Worm (Caenorhabditis elegans) whole organism, young adult: ENCODE data around the gene Y48E1C.4.

Experiments
- B0336.3 ChIP-seq: fragments of 200-800 bp; sonication (Bioruptor generic); IDR thresholded peaks from 2 replicates; pipeline ENCODE4 v1.3.6; 2022; ENCODE audit warnings: missing genetic modification characterization, missing compliant biosample characterization
- C06A6.2 ChIP-seq: fragments of 200-800 bp; sonication (Bioruptor generic); conservative IDR thresholded peaks from 2 replicates; pipeline ENCODE4 v1.3.6; 2022; ENCODE audit warnings: missing genetic modification characterization, missing compliant biosample characterization
- F10E7.11 ChIP-seq: sonication (generic microtip); optimal IDR thresholded peaks from 2 replicates; lab custom pipeline; 2017; ENCODE audit warnings: mild to moderate bottlenecking, missing genetic modification characterization, moderate library complexity, missing compliant biosample characterization
- F49E8.2 ChIP-seq: sonication (generic microtip); optimal IDR thresholded peaks from 3 replicates; lab custom pipeline; 2017; ENCODE audit warnings: missing genetic modification characterization, mild to moderate bottlenecking, missing compliant biosample characterization, antibody characterized with exemption, moderate library complexity; ENCODE audit not compliant: insufficient read depth
- F57A8.1 ChIP-seq: fragments of 200-800 bp; sonication (Bioruptor generic); optimal IDR thresholded peaks from 2 replicates; lab custom pipeline; 2018; ENCODE audit warnings: mild to moderate bottlenecking, missing genetic modification characterization, moderate library complexity, missing compliant biosample characterization
- T07F8.4 ChIP-seq: sonication (generic microtip); optimal IDR thresholded peaks from 2 replicates; lab custom pipeline; 2016; ENCODE audit warnings: mild to moderate bottlenecking, missing genetic modification characterization, moderate library complexity, missing compliant biosample characterization
- Y56A3A.18 ChIP-seq: fragments of 200-800 bp; sonication (Bioruptor generic); IDR thresholded peaks from 2 replicates; pipeline ENCODE4 v1.3.6; 2022; ENCODE audit warnings: missing genetic modification reagents, missing genetic modification characterization, missing compliant biosample characterization
- ZK185.1 ChIP-seq: sonication (generic microtip); optimal IDR thresholded peaks from 2 replicates; lab custom pipeline; 2016; ENCODE audit warnings: mild to moderate bottlenecking, missing genetic modification characterization, missing compliant biosample characterization; ENCODE audit not compliant: poor library complexity, severe bottlenecking
- aptf-3 ChIP-seq: fragments of 200-800 bp; sonication (Bioruptor generic); IDR thresholded peaks from 2 replicates; pipeline ENCODE4 v1.3.6; 2022; ENCODE audit warnings: missing genetic modification characterization, missing compliant biosample characterization
- atf-7 ChIP-seq: sonication (generic microtip); optimal IDR thresholded peaks from 2 replicates; lab custom pipeline; 2017; ENCODE audit warnings: mild to moderate bottlenecking, missing genetic modification characterization, missing compliant biosample characterization
- athp-1 ChIP-seq: sonication (generic microtip); optimal IDR thresholded peaks from 2 replicates; lab custom pipeline; 2017; ENCODE audit warnings: mild to moderate bottlenecking, missing genetic modification characterization, missing compliant biosample characterization
- attf-5 ChIP-seq: fragments of 200-800 bp; sonication (Bioruptor generic); optimal IDR thresholded peaks from 2 replicates; lab custom pipeline; 2018; ENCODE audit warnings: mild to moderate bottlenecking, missing genetic modification characterization, missing compliant biosample characterization
- bed-1 ChIP-seq: fragments of 200-800 bp; sonication (Bioruptor generic); IDR thresholded peaks from 2 replicates; pipeline ENCODE4 v1.3.6; 2022; ENCODE audit warnings: missing genetic modification reagents, missing genetic modification characterization, missing compliant biosample characterization
- ccch-3 ChIP-seq: fragments of 200-800 bp; sonication (Bioruptor generic); optimal IDR thresholded peaks from 2 replicates; lab custom pipeline; 2018; ENCODE audit warnings: mild to moderate bottlenecking, missing genetic modification characterization, missing compliant biosample characterization
- cebp-1 ChIP-seq, 2 experiments: fragments of 200-800 bp in 1 of 2; sonication (Bioruptor generic) in 1 of 2; sonication (generic microtip) in 1 of 2; IDR thresholded peaks in 1 of 2; optimal IDR thresholded peaks in 1 of 2; 2 replicates each; pipeline versions ENCODE4 v1.3.6 to Lab custom; 2017 to 2022; ENCODE audit warnings: missing compliant biosample characterization in 2 of 2, missing genetic modification characterization in 2 of 2, mild to moderate bottlenecking in 1 of 2, missing genetic modification reagents in 1 of 2, moderate library complexity in 1 of 2
- ceh-40 ChIP-seq: fragments of 200-800 bp; sonication (Bioruptor generic); IDR thresholded peaks from 2 replicates; pipeline ENCODE4 v1.3.6; 2022; ENCODE audit warnings: missing genetic modification characterization, missing compliant biosample characterization
- ceh-58 ChIP-seq: fragments of 200-800 bp; sonication (Bioruptor generic); IDR thresholded peaks from 2 replicates; pipeline ENCODE4 v1.3.6; 2022; ENCODE audit warnings: missing genetic modification characterization, missing compliant biosample characterization
- ceh-79 ChIP-seq: sonication (generic microtip); optimal IDR thresholded peaks from 2 replicates; lab custom pipeline; 2017; ENCODE audit warnings: mild to moderate bottlenecking, missing genetic modification characterization, missing compliant biosample characterization
- chd-7 ChIP-seq: sonication (generic microtip); optimal IDR thresholded peaks from 2 replicates; lab custom pipeline; 2016; ENCODE audit warnings: mild to moderate bottlenecking, missing genetic modification characterization, moderate library complexity, missing compliant biosample characterization
- egrh-3 ChIP-seq: fragments of 200-800 bp; sonication (Bioruptor generic); IDR thresholded peaks from 2 replicates; pipeline ENCODE4 v1.3.6; 2022; ENCODE audit warnings: missing genetic modification reagents, missing genetic modification characterization, missing compliant biosample characterization
- ets-4 ChIP-seq: fragments of 200-800 bp; sonication (Bioruptor generic); optimal IDR thresholded peaks from 2 replicates; lab custom pipeline; 2018; ENCODE audit warnings: mild to moderate bottlenecking, missing genetic modification characterization, missing compliant biosample characterization
- fkh-3 ChIP-seq: sonication (generic microtip); optimal IDR thresholded peaks from 2 replicates; lab custom pipeline; 2016; ENCODE audit warnings: mild to moderate bottlenecking, missing genetic modification characterization, missing compliant biosample characterization
- hlh-12 ChIP-seq: sonication (generic microtip); optimal IDR thresholded peaks from 2 replicates; lab custom pipeline; 2016; ENCODE audit warnings: missing genetic modification characterization, missing compliant biosample characterization
- hlh-26 ChIP-seq: fragments of 200-800 bp; sonication (Bioruptor generic); conservative IDR thresholded peaks from 2 replicates; pipeline ENCODE4 v1.3.6; 2022; ENCODE audit warnings: missing genetic modification reagents, missing genetic modification characterization, missing compliant biosample characterization
- hmg-1.2 ChIP-seq: fragments of 200-800 bp; sonication (Bioruptor generic); IDR thresholded peaks from 2 replicates; pipeline ENCODE4 v1.3.6; 2022; ENCODE audit warnings: missing genetic modification reagents, missing genetic modification characterization, missing compliant biosample characterization
- hrde-1 ChIP-seq: sonication (generic microtip); optimal IDR thresholded peaks from 2 replicates; lab custom pipeline; 2016; ENCODE audit warnings: missing genetic modification characterization, mild to moderate bottlenecking, missing compliant biosample characterization, moderate library complexity, missing genotype, missing genetic modification reagents, borderline replicate concordance
- lag-1 ChIP-seq: fragments of 200-800 bp; sonication (Bioruptor generic); IDR thresholded peaks from 2 replicates; pipeline ENCODE4 v1.3.6; 2022; ENCODE audit warnings: missing genetic modification reagents, missing genetic modification characterization, missing compliant biosample characterization
- let-607 ChIP-seq, 2 experiments: fragments of 200-800 bp in 1 of 2; sonication (Bioruptor generic) in 1 of 2; sonication (generic microtip) in 1 of 2; optimal IDR thresholded peaks; 2 replicates each; lab custom pipeline; 2016 to 2018; ENCODE audit warnings: mild to moderate bottlenecking in 2 of 2, missing compliant biosample characterization in 2 of 2, missing genetic modification characterization in 2 of 2, moderate library complexity in 2 of 2, missing genotype in 1 of 2
- lin-54 ChIP-seq: fragments of 200-800 bp; sonication (Bioruptor generic); optimal IDR thresholded peaks from 2 replicates; lab custom pipeline; 2018; ENCODE audit warnings: mild to moderate bottlenecking, missing genetic modification characterization, missing compliant biosample characterization
- lsl-1 ChIP-seq: fragments of 200-800 bp; sonication (Bioruptor generic); optimal IDR thresholded peaks from 2 replicates; lab custom pipeline; 2018; ENCODE audit warnings: mild to moderate bottlenecking, missing genetic modification characterization, moderate library complexity, missing compliant biosample characterization
- nfya-1 ChIP-seq: sonication (generic microtip); optimal IDR thresholded peaks from 2 replicates; lab custom pipeline; 2017; ENCODE audit warnings: antibody characterized with exemption, missing compliant biosample characterization, missing genetic modification characterization, borderline replicate concordance; ENCODE audit not compliant: insufficient read depth
- nfyb-1 ChIP-seq: fragments of 200-800 bp; sonication (Bioruptor generic); IDR thresholded peaks from 2 replicates; pipeline ENCODE4 v1.3.6; 2022; ENCODE audit warnings: missing genetic modification reagents, missing genetic modification characterization, missing compliant biosample characterization
- nhr-120 ChIP-seq: fragments of 200-800 bp; sonication (Bioruptor generic); IDR thresholded peaks from 2 replicates; pipeline ENCODE4 v1.3.6; 2022; ENCODE audit warnings: missing genetic modification characterization, missing compliant biosample characterization
- rec-8 ChIP-seq, 2 experiments: sonication (generic microtip); optimal IDR thresholded peaks; 2 replicates each; lab custom pipeline; 2016; ENCODE audit warnings: mild to moderate bottlenecking in 2 of 2, missing genetic modification characterization in 2 of 2, missing genetic modification reagents in 2 of 2, missing genotype in 2 of 2, missing biosample characterization in 1 of 2, missing compliant biosample characterization in 1 of 2, moderate library complexity in 1 of 2
- sdz-38 ChIP-seq: sonication (generic microtip); optimal IDR thresholded peaks from 2 replicates; lab custom pipeline; 2016; ENCODE audit warnings: missing genotype, missing genetic modification characterization, missing compliant biosample characterization
- sea-2 ChIP-seq: fragments of 200-800 bp; sonication (Bioruptor generic); IDR thresholded peaks from 2 replicates; pipeline ENCODE4 v1.3.6; 2022; ENCODE audit warnings: missing genetic modification characterization, missing compliant biosample characterization
- snpc-1.3 ChIP-seq: sonication (generic microtip); optimal IDR thresholded peaks from 2 replicates; lab custom pipeline; 2017; ENCODE audit warnings: missing genetic modification characterization, mild to moderate bottlenecking, missing compliant biosample characterization, antibody characterized with exemption, moderate library complexity, missing genotype, missing genetic modification reagents; ENCODE audit not compliant: insufficient read depth
- snpc-4 ChIP-seq, 5 experiments: fragments of 150-350 bp in 1 of 5; sonication (generic microtip) in 4 of 5; optimal IDR thresholded peaks; 2 replicates each; lab custom pipeline; 2014 to 2018; ENCODE audit warnings: missing genetic modification characterization in 5 of 5, missing biosample characterization in 3 of 5, antibody characterized with exemption in 2 of 5, mild to moderate bottlenecking in 2 of 5, missing compliant biosample characterization in 2 of 5, missing genotype in 2 of 5, moderate library complexity in 2 of 5, missing genetic modification reagents in 1 of 5
- somi-1 ChIP-seq: fragments of 200-800 bp; sonication (Bioruptor generic); optimal IDR thresholded peaks from 2 replicates; lab custom pipeline; 2018; ENCODE audit warnings: mild to moderate bottlenecking, missing genetic modification characterization, missing compliant biosample characterization
- tbx-9 ChIP-seq: sonication (generic microtip); optimal IDR thresholded peaks from 2 replicates; lab custom pipeline; 2016; ENCODE audit warnings: borderline replicate concordance, missing genetic modification characterization, inconsistent platforms, missing compliant biosample characterization
- unc-130 ChIP-seq: sonication (generic microtip); optimal IDR thresholded peaks from 2 replicates; lab custom pipeline; 2016; ENCODE audit warnings: missing genetic modification reagents, missing genetic modification characterization, missing compliant biosample characterization
- unc-62 ChIP-seq: fragments of 150-350 bp; optimal IDR thresholded peaks from 2 replicates; lab custom pipeline; 2014; ENCODE audit warnings: missing biosample characterization, missing genetic modification reagents, missing genetic modification characterization
- ztf-22 ChIP-seq: fragments of 200-800 bp; sonication (Bioruptor generic); optimal IDR thresholded peaks from 2 replicates; lab custom pipeline; 2018; ENCODE audit warnings: mild to moderate bottlenecking, missing genetic modification characterization, moderate library complexity, missing compliant biosample characterization
- ztf-28 ChIP-seq: fragments of 200-800 bp; sonication (Bioruptor generic); IDR thresholded peaks from 2 replicates; pipeline ENCODE4 v1.3.6; 2022; ENCODE audit warnings: missing genetic modification reagents, missing genetic modification characterization, missing compliant biosample characterization

Y48E1C.4 gene

DNA sequence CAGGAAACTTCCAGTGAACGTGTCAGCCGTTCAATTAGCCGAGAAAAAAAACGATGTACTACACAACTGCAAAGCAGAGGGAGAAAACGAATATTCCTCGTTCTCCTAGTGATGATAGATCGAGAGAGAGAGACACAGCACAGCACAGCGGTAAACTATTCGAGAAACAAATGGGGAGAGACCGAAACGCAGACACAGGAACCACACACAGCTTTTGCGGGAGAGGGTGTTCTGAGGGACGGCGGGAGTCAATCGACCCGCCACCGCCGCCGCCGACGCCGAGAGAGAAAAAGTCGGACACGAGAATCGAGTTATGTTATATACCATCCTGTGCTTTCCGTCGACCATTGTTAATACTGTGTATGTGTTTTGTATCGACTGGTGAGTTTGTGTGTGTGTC is 20.0 kb upstream of the Y48E1C.4 start (continued):
- no peak for TF ChIP-seq bed-1 (GFP tag; lab: Robert Waterston, UW)
- 0 out of 2 replicates have a peak, but pooled peaks have one; percentile 29 for TF ChIP-seq hmg-1.2 (GFP tag; lab: Robert Waterston, UW)
- TF ChIP-seq atf-7 = no peak
- TF ChIP-seq athp-1 (tag; lab: Kevin White, UChicago) = no peak
- TF ChIP-seq somi-1 (GFP tag; lab: Kevin White, UChicago) = no peak
- TF ChIP-seq tbx-9 = no peak
- TF ChIP-seq lsl-1 (GFP tag; lab: Kevin White, UChicago) = no peak
- TF ChIP-seq B0336.3 (GFP tag; lab: Robert Waterston, UW) = 0 out of 2 replicates have a peak, but pooled peaks have one; percentile 20
- peak in 1 of 2 experiments; percentile 10 for TF ChIP-seq let-607 (tag; optimal IDR thresholded peaks at IDR 0.05; lab: Kevin White, UChicago)
- no peak for TF ChIP-seq snpc-4 (GFP tag; optimal IDR thresholded peaks at IDR 0.05; lab: Kevin White, UChicago)
- peak in 3 of 4 experiments; percentile 20 to 64 (median 28) for TF ChIP-seq snpc-4 (tag; optimal IDR thresholded peaks at IDR 0.05; lab: Kevin White, UChicago)
- TF ChIP-seq sea-2 (GFP tag; lab: Robert Waterston, UW) = no peak
- TF ChIP-seq ceh-40 (GFP tag; lab: Robert Waterston, UW) = no peak
- TF ChIP-seq ZK185.1 (tag; lab: Kevin White, UChicago) = no peak
- TF ChIP-seq rec-8 (tag; optimal IDR thresholded peaks at IDR 0.05; lab: Kevin White, UChicago) = no peak
- no peak for TF ChIP-seq nfyb-1 (GFP tag; lab: Robert Waterston, UW)
- TF ChIP-seq unc-130 = no peak
- no peak for TF ChIP-seq chd-7
- no peak for TF ChIP-seq fkh-3 (tag; lab: Kevin White, UChicago)
- TF ChIP-seq attf-5 (GFP tag; lab: Kevin White, UChicago) = peak; percentile 36
- no peak for TF ChIP-seq hlh-12
- no peak for TF ChIP-seq C06A6.2 (GFP tag; lab: Robert Waterston, UW)
- no peak for TF ChIP-seq ceh-58 (GFP tag; lab: Robert Waterston, UW)
- no peak for TF ChIP-seq nfya-1 (tag; lab: Kevin White, UChicago)
- no peak for TF ChIP-seq Y56A3A.18 (GFP tag; lab: Robert Waterston, UW)
- no peak for TF ChIP-seq sdz-38
- no peak for TF ChIP-seq unc-62 (GFP tag; lab: Kevin White, UChicago)
- TF ChIP-seq nhr-120 (GFP tag; lab: Robert Waterston, UW) = no peak
- no peak for TF ChIP-seq aptf-3 (GFP tag; lab: Robert Waterston, UW)
- no peak for TF ChIP-seq cebp-1 (GFP tag; IDR thresholded peaks at IDR 0.05; lab: Robert Waterston, UW)
- peak; percentile 39 for TF ChIP-seq cebp-1 (tag; optimal IDR thresholded peaks at IDR 0.05; lab: Kevin White, UChicago)
- no peak for TF ChIP-seq F57A8.1 (GFP tag; lab: Kevin White, UChicago)
- TF ChIP-seq egrh-3 (GFP tag; lab: Robert Waterston, UW) = 0 out of 2 replicates have a peak, but pooled peaks have one; percentile 19
- no peak for TF ChIP-seq hrde-1 (tag; lab: Kevin White, UChicago)
- no peak for TF ChIP-seq F49E8.2 (tag; lab: Kevin White, UChicago)
- peak; percentile 23 for TF ChIP-seq ets-4 (GFP tag; lab: Kevin White, UChicago)
- TF ChIP-seq, all 124 proteins: peak for 12

DNA sequence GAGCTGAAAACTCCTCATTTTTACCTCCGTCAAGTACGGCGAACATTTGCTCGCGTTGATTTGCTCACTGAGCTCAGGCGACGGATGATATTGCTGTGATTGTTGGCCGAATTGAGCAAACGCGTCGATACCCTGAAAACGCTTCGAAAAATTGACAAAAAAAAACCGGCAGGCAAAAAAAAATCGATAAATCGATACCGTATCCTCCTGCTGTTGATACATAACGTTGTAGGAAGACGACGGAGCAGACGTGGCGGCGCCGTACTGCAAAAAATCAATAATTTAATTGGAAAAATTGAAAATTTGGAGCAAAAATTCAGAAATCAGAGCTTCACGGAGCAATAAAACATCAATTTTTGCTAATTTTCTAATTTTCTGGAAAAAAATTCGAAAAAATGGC is 18.2 kb upstream of the Y48E1C.4 start:
- TF ChIP-seq bed-1 (GFP tag; lab: Robert Waterston, UW) = no peak
- TF ChIP-seq ets-4 (GFP tag; lab: Kevin White, UChicago) = no peak
- no peak for TF ChIP-seq lin-54 (GFP tag; lab: Kevin White, UChicago)
- TF ChIP-seq ccch-3 = no peak
- no peak for TF ChIP-seq T07F8.4
- no peak for TF ChIP-seq hmg-1.2 (GFP tag; lab: Robert Waterston, UW)
- no peak for TF ChIP-seq lag-1 (GFP tag; lab: Robert Waterston, UW)
- TF ChIP-seq B0336.3 (GFP tag; lab: Robert Waterston, UW) = no peak
- TF ChIP-seq snpc-1.3 (tag; lab: Kevin White, UChicago) = no peak
- TF ChIP-seq ztf-28 (GFP tag; lab: Robert Waterston, UW) = no peak
- TF ChIP-seq attf-5 (GFP tag; lab: Kevin White, UChicago) = no peak
- TF ChIP-seq let-607 (tag; optimal IDR thresholded peaks at IDR 0.05; lab: Kevin White, UChicago) = no peak
- TF ChIP-seq ceh-79 = no peak
- no peak for TF ChIP-seq F10E7.11 (tag; lab: Kevin White, UChicago)
- TF ChIP-seq ztf-22 (GFP tag; lab: Kevin White, UChicago) = no peak
- TF ChIP-seq tbx-9 = no peak
- TF ChIP-seq hlh-26 = no peak
